Fruit fly (Drosophila melanogaster): ENCODE measurements around the gene CG13926.

DNA sequence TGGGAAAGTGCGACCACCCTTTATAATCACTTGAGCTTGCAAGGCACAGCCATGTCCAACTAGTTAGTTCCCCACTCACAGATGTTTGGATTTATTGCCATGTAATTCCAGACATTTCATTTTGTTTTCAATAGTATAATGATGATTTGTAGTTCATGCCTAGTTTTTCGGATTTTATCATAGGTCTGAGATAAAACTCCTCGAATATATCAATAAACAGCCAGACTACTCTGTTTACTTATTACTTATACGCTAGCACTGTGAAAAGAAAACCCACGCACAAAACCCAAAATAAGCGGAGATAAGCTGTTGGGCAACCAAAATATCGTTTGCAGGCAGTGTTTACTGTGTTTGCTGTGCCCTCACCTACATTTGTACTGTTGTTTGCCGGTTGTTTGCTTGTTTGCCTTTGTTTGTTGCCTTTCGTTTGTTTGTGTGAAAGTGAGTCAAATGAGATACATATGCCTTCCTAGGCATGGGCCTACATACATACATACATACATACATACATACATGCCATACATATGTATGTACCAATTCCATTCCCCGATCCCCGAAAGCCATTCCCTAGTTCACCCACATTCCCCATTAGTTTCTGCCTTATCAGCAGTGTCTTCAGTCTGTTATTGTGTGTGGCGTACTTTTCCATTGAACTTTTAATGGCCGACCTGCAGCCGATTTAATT is 38.6 kb downstream of the CG13926 start:
- TF ChIP-seq CG11294 (GFP tag; IDR thresholded peaks at IDR 0.05) (no peak), Gug (GFP tag; IDR thresholded peaks at IDR 0.05) (no peak), Eip93F (GFP tag; optimal IDR thresholded peaks at IDR 0.05) (no peak), CG11762 (GFP tag; optimal IDR thresholded peaks at IDR 0.05; ENCODE audit: insufficient read depth) (peak; percentile 10), dsx (GFP tag; optimal IDR thresholded peaks at IDR 0.05; ENCODE audit: poor library complexity, severe bottlenecking) (no peak), Blimp-1 (GFP tag; optimal IDR thresholded peaks at IDR 0.05) (no peak), Eip78C (GFP tag) (peak; percentile 64), Lpt (GFP tag; optimal IDR thresholded peaks at IDR 0.05) (no peak)
